Worm (Caenorhabditis elegans): ENCODE results near the gene T09D3.9.

Gene T09D3.9

DNA sequence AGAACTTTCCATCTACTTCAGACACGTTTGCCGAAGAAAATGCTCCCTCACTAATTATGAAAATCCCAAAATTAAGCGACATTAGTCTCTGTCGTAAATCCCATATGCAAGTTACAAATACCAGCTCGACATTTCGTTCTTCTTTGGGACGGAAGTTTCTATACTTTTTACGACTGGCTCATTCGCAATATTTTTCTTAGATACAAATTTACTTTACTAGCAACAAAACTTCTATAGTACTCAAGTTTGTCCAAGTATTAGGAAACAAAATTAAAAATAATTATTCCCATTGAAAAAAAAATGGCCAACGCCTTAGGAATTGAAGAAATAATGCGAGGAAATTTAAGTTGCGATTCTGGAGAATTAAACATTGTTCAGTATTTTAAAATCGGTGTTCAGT lies 37.7 kb downstream of the T09D3.9 start, which contains the start of gene srg-26:
TSS of gene srg-26 (plus strand) at position 301 of the 400 bp plus-strand sequence.
- TF ChIP-seq flt-1 (GFP tag; IDR thresholded peaks at IDR 0.05) = no peak

DNA sequence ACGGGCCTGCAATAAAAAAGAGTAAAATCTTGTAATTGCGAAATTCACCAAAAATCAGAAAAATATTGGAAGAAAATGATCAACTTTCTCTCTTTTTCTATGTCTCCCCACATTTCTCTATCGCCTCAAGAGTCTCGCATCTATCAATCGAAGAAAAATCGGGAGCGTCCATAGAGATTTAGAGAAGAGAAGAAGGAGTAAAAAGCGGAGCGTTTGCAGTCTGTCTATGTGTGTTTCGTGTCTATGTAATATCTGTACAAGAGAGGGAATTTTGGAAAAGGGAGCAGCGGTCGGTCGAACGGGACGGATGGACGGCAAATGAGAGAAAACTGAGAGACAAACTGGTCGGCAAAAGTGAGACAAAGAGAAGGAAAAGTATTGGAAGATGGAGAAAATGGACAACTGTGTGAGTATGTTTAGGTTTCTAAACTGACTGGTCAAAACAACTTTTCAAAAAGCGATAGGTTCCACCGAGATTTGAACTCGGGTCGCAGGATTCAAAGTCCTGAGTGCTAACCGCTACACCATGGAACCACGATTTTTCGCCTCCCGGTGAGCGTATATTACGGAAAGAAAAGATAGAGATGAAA lies 38.9 kb downstream of the T09D3.9 start:
- TF ChIP-seq tab-1 (GFP tag; IDR thresholded peaks at IDR 0.05) (no peak), klf-2 (GFP tag; conservative IDR thresholded peaks at IDR 0.05) (0 out of 2 replicates have a peak, but pooled peaks have one; percentile 13), ztf-23 (GFP tag; IDR thresholded peaks at IDR 0.05) (no peak), flt-1 (GFP tag; IDR thresholded peaks at IDR 0.05) (no peak)

DNA sequence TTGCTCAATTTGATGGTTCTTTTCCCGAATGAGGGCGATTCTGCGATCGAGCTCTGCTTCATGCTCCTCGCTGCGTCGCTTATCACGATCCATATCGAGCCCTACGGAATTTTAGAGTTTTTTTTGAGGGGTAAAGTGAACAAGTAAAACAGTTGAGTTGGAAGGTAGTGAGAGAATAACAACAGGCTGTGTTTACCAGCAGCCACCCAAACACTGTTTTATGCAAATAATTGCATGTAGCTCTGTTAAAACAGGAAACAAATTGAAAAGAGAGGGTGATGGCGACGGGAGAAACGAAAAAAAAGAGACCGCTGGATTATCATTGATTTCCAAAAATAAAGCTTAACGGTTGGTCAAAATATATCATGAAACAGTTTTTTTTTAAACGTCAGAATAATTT lies 40.4 kb downstream of the T09D3.9 start, which contains the start of gene C10G8.8:
TSS of gene C10G8.8 (minus strand) at position 101 of the 400 bp plus-strand sequence.
- no peak for TF ChIP-seq ref-1 (GFP tag; conservative IDR thresholded peaks at IDR 0.05)
- TF ChIP-seq T22C8.4 (GFP tag; IDR thresholded peaks at IDR 0.05) = no peak
- TF ChIP-seq ztf-23 (GFP tag; IDR thresholded peaks at IDR 0.05) = no peak
- no peak for TF ChIP-seq klf-2 (GFP tag; conservative IDR thresholded peaks at IDR 0.05)
- TF ChIP-seq ztf-29 (GFP tag; IDR thresholded peaks at IDR 0.05) = no peak
- no peak for TF ChIP-seq cog-1 (tag; optimal IDR thresholded peaks at IDR 0.05)
- no peak for TF ChIP-seq flt-1 (GFP tag; IDR thresholded peaks at IDR 0.05)
- no peak for TF ChIP-seq med-1 (GFP tag; optimal IDR thresholded peaks at IDR 0.05; ENCODE audit: insufficient read depth)
- TF ChIP-seq tab-1 (GFP tag; IDR thresholded peaks at IDR 0.05) = no peak

DNA sequence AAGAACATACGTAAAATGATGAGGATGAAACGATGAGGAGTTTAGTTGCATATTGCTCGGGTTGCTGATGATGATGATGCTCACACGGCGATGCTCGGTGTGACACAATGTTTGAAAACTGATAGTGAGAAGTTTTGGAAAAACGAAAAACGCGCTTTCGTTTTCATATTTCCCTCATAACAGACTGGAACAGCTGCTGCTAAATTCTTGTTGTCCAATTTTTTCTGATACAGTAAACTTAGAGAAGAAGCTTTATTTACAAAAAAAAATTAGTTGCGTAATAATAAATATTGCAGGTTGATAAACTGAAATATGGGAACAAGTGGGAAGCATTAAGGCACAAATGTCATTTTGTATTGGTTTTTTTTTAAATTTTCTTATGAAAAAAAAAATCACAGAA lies 44.1 kb downstream of the T09D3.9 start, which contains the start of gene ceh-33:
TSS of gene ceh-33 (minus strand) at position 101 of the 400 bp plus-strand sequence.
- TF ChIP-seq ztf-23 (GFP tag; IDR thresholded peaks at IDR 0.05) = no peak
- no peak for TF ChIP-seq flt-1 (GFP tag; IDR thresholded peaks at IDR 0.05)
- TF ChIP-seq T22C8.4 (GFP tag; IDR thresholded peaks at IDR 0.05) = no peak
- no peak for TF ChIP-seq klf-2 (GFP tag; conservative IDR thresholded peaks at IDR 0.05)
- no peak for TF ChIP-seq cog-1 (tag; optimal IDR thresholded peaks at IDR 0.05)
- TF ChIP-seq ztf-29 (GFP tag; IDR thresholded peaks at IDR 0.05) = no peak
- TF ChIP-seq ref-1 (GFP tag; conservative IDR thresholded peaks at IDR 0.05) = no peak
- no peak for TF ChIP-seq med-1 (GFP tag; optimal IDR thresholded peaks at IDR 0.05; ENCODE audit: insufficient read depth)
- no peak for TF ChIP-seq tab-1 (GFP tag; IDR thresholded peaks at IDR 0.05)

DNA sequence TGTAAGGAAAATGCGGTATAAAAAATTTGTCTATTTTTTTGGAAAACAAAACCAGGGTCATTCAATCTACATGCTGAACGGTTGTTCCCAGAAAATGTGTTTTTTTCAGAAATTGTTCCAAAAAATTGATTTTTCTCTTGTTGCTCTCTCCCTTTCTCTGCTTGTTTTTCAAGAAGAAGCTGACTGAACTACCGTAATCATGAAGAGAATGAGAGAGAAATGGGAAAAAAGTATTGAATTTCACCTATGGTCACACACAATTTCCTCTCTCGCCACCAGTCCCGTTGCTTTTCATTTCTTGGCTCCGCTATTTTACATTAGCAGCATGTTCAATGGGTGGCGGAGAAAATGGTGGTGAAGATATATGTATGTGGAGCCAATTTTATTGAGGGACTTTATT lies 45.9 kb downstream of the T09D3.9 start:
- TF ChIP-seq T22C8.4 (GFP tag; IDR thresholded peaks at IDR 0.05) (no peak), tab-1 (GFP tag; IDR thresholded peaks at IDR 0.05) (no peak)

DNA sequence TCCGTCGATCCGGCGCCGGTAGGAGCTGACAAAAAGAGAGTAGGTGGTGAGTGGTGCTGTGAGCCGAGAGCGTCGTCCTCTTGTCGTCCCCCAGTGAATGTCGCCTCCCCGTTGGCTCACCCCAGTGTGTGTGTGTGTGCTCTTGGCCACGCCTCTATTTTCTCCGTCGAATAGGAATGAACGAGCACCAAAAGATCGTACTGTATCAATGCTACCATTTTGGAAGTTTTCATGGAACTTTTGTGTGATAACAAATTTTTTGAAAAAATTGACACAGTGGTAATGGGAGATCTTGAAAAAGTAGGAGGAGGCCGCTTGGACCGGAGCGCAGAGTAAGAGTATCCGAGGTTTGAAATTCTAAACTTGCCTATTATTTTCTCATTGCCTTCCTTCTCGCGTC lies 49.2 kb downstream of the T09D3.9 start, which contains the start of gene ceh-34:
TSS of gene ceh-34 (minus strand) at position 101 of the 400 bp plus-strand sequence.
- TF ChIP-seq cog-1 (tag; optimal IDR thresholded peaks at IDR 0.05) = no peak
- TF ChIP-seq ref-1 (GFP tag; conservative IDR thresholded peaks at IDR 0.05) = no peak
- TF ChIP-seq ztf-29 (GFP tag; IDR thresholded peaks at IDR 0.05) = no peak
- no peak for TF ChIP-seq T22C8.4 (GFP tag; IDR thresholded peaks at IDR 0.05)
- no peak for TF ChIP-seq ztf-23 (GFP tag; IDR thresholded peaks at IDR 0.05)

DNA sequence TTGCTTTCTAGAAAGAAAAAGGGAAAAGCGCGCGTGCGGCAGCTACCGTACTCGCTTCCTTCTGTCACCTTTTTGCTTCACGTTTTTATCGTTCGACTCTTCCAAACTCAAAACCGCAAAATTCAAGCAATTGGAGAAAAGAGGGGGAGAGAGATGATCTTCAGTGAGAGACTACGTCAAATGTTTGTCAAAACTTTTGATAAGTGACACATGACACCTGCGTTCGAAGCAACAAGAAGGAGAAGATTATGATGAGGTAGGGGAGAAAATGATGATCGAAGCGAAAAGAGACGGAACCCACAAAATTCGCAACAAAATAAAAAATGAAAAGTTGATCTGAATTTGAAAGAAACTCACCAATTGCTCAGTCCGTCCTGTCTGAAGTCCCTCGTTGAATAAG lies 50.3 kb downstream of the T09D3.9 start:
- TF ChIP-seq T22C8.4 (GFP tag; IDR thresholded peaks at IDR 0.05) (no peak), ztf-23 (GFP tag; IDR thresholded peaks at IDR 0.05) (no peak), flt-1 (GFP tag; IDR thresholded peaks at IDR 0.05) (no peak), ref-1 (GFP tag; conservative IDR thresholded peaks at IDR 0.05) (no peak), cog-1 (tag; optimal IDR thresholded peaks at IDR 0.05) (no peak), med-1 (GFP tag; optimal IDR thresholded peaks at IDR 0.05; ENCODE audit: insufficient read depth) (no peak), klf-2 (GFP tag; conservative IDR thresholded peaks at IDR 0.05) (no peak), ztf-29 (GFP tag; IDR thresholded peaks at IDR 0.05) (no peak), tab-1 (GFP tag; IDR thresholded peaks at IDR 0.05) (no peak)

Data from whole organism, midembryonic.